Fruit fly (Drosophila melanogaster) whole organism, adult: Measurements from ENCODE around the gene CG18135.

Experiments used
- CG12768 ChIP-seq: fragments of 200-800 bp; sonication (Bioruptor generic); optimal IDR thresholded peaks from 2 replicates; lab custom pipeline; 2017; ENCODE audit warnings: missing biosample characterization, missing genetic modification characterization, mild to moderate bottlenecking, moderate library complexity, missing genetic modification reagents
- CG14711 ChIP-seq: fragments of 200-800 bp; sonication (Bioruptor generic); optimal IDR thresholded peaks from 2 replicates; lab custom pipeline; 2018; ENCODE audit warnings: missing biosample characterization, mild to moderate bottlenecking, missing genetic modification characterization, moderate library complexity
- CG1620 ChIP-seq: fragments of 200-800 bp; sonication (Bioruptor generic); optimal IDR thresholded peaks from 2 replicates; lab custom pipeline; 2016; ENCODE audit warnings: missing biosample characterization, missing genetic modification characterization
- CG33017 ChIP-seq: fragments of 200-800 bp; sonication (Bioruptor generic); optimal IDR thresholded peaks from 2 replicates; lab custom pipeline; 2018; ENCODE audit warnings: missing biosample characterization, mild to moderate bottlenecking, missing genetic modification characterization, moderate library complexity
- CG7101 ChIP-seq: fragments of 200-800 bp; sonication (Bioruptor generic); optimal IDR thresholded peaks from 2 replicates; lab custom pipeline; 2018; ENCODE audit warnings: missing biosample characterization, mild to moderate bottlenecking, missing genetic modification characterization, moderate library complexity
- Clk ChIP-seq: fragments of 200-800 bp; sonication (Bioruptor generic); optimal IDR thresholded peaks from 2 replicates; lab custom pipeline; 2017; ENCODE audit warnings: missing biosample characterization, missing genetic modification characterization
- Crg-1 ChIP-seq: fragments of 200-800 bp; sonication (Bioruptor generic); optimal IDR thresholded peaks from 2 replicates; lab custom pipeline; 2016; ENCODE audit warnings: missing biosample characterization, missing genetic modification characterization
- cnc ChIP-seq, 2 experiments: fragments of >200 bp; optimal IDR thresholded peaks; 2 replicates each; lab custom pipeline; 2017
- kay ChIP-seq: fragments of 200-800 bp; sonication (Bioruptor generic); peaks from one replicate; lab custom pipeline; 2016; ENCODE audit warnings: missing biosample characterization, missing genetic modification characterization, borderline replicate concordance
- tj ChIP-seq: fragments of 200-800 bp; sonication (Bioruptor generic); optimal IDR thresholded peaks from 3 replicates; lab custom pipeline; 2017; ENCODE audit warnings: missing biosample characterization, mild to moderate bottlenecking, missing genetic modification characterization, moderate library complexity

dm6 chr3L:19035163-19035900, 37.2 kb upstream of the CG18135 start:
- TF ChIP-seq kay (GFP tag; lab: Kevin White, UChicago) (no peak), cnc (optimal IDR thresholded peaks at IDR 0.05; lab: Kevin White, UChicago) (no peak), CG33017 (tag; lab: Kevin White, UChicago) (no peak), CG7101 (tag; lab: Kevin White, UChicago) (no peak), CG1620 (GFP tag; lab: Kevin White, UChicago) (no peak), tj (GFP tag; lab: Kevin White, UChicago) (no peak), CG12768 (GFP tag; lab: Kevin White, UChicago) (no peak), Crg-1 (GFP tag; lab: Kevin White, UChicago) (no peak), Clk (GFP tag; lab: Kevin White, UChicago) (no peak), CG14711 (tag; lab: Kevin White, UChicago) (no peak)
